Worm (Caenorhabditis elegans): ENCODE results near the gene C06B3.6.

C06B3.6 gene

ce11 chrV:13926398-13926797 is 17.6 kb upstream of the C06B3.6 start, which contains the start of gene srxa-12:
srxa-12 (plus strand) TSS chrV:13926698.
- TF ChIP-seq sea-2 (GFP tag; optimal IDR thresholded peaks at IDR 0.05) (no peak), nfya-1 (tag; optimal IDR thresholded peaks at IDR 0.05; ENCODE audit: insufficient read depth) (no peak), lin-15B (tag; optimal IDR thresholded peaks at IDR 0.05) (no peak), fos-1 (tag; optimal IDR thresholded peaks at IDR 0.05) (no peak), zag-1 (tag; optimal IDR thresholded peaks at IDR 0.05) (no peak), nhr-77 (tag; optimal IDR thresholded peaks at IDR 0.05) (no peak), elt-1 (tag; optimal IDR thresholded peaks at IDR 0.05) (no peak), unc-62 (GFP tag; optimal IDR thresholded peaks at IDR 0.05) (no peak), ztf-4 (tag; optimal IDR thresholded peaks at IDR 0.05) (no peak), nhr-76 (tag; optimal IDR thresholded peaks at IDR 0.05) (no peak), jun-1 (tag; optimal IDR thresholded peaks at IDR 0.05) (no peak), lsy-12 (tag; optimal IDR thresholded peaks at IDR 0.05) (no peak), nhr-11 (tag; optimal IDR thresholded peaks at IDR 0.05) (no peak), daf-12 (tag; optimal IDR thresholded peaks at IDR 0.05) (no peak), fkh-10 (GFP tag; optimal IDR thresholded peaks at IDR 0.05) (no peak), tbx-2 (tag; optimal IDR thresholded peaks at IDR 0.05) (no peak)

- no peak for TF ChIP-seq skn-1 (tag; optimal IDR thresholded peaks at IDR 0.05)
- TF ChIP-seq hmg-11 (tag; optimal IDR thresholded peaks at IDR 0.05): no peak
- no peak for TF ChIP-seq nhr-12 (tag; optimal IDR thresholded peaks at IDR 0.05)
- TF ChIP-seq tbx-2 (tag; optimal IDR thresholded peaks at IDR 0.05): no peak
- no peak for TF ChIP-seq ceh-28 (tag; optimal IDR thresholded peaks at IDR 0.05)
- no peak for TF ChIP-seq nhr-25 (tag; optimal IDR thresholded peaks at IDR 0.05)
- no peak for TF ChIP-seq ceh-9 (tag; optimal IDR thresholded peaks at IDR 0.05)
- no peak for TF ChIP-seq nhr-237 (tag; optimal IDR thresholded peaks at IDR 0.05)
- TF ChIP-seq lsy-12 (tag; optimal IDR thresholded peaks at IDR 0.05): no peak
- no peak for TF ChIP-seq mdl-1 (tag; optimal IDR thresholded peaks at IDR 0.05)
- TF ChIP-seq ceh-16 (tag; optimal IDR thresholded peaks at IDR 0.05): no peak
- no peak for TF ChIP-seq nhr-28 (tag; optimal IDR thresholded peaks at IDR 0.05)
- no peak for TF ChIP-seq pqm-1 (tag; optimal IDR thresholded peaks at IDR 0.05)
- no peak for TF ChIP-seq ztf-4 (tag; optimal IDR thresholded peaks at IDR 0.05)
Measured at ce11 chrV:13923851-13924250, 15.1 kb upstream of the C06B3.6 start, which contains the start of gene srxa-11. srxa-11 (plus strand) TSS chrV:13924151.

- no peak for TF ChIP-seq nhr-11 (tag; optimal IDR thresholded peaks at IDR 0.05)
- TF ChIP-seq nhr-12 (tag; optimal IDR thresholded peaks at IDR 0.05): no peak
- no peak for TF ChIP-seq nhr-43 (tag; optimal IDR thresholded peaks at IDR 0.05; ENCODE audit: poor library complexity, severe bottlenecking)
- TF ChIP-seq mdl-1 (tag; optimal IDR thresholded peaks at IDR 0.05): no peak
- TF ChIP-seq hmg-11 (tag; optimal IDR thresholded peaks at IDR 0.05): no peak
- no peak for TF ChIP-seq mml-1 (tag; optimal IDR thresholded peaks at IDR 0.05)
- no peak for TF ChIP-seq egl-5 (tag; optimal IDR thresholded peaks at IDR 0.05)
- TF ChIP-seq nhr-23 (tag; optimal IDR thresholded peaks at IDR 0.05): no peak
- TF ChIP-seq aly-2 (tag; optimal IDR thresholded peaks at IDR 0.05): no peak
- no peak for TF ChIP-seq nhr-77 (tag; optimal IDR thresholded peaks at IDR 0.05)
- TF ChIP-seq fkh-10 (GFP tag; optimal IDR thresholded peaks at IDR 0.05): no peak
- TF ChIP-seq egl-27 (tag; optimal IDR thresholded peaks at IDR 0.05): no peak
- TF ChIP-seq nhr-28 (tag; optimal IDR thresholded peaks at IDR 0.05): no peak
- TF ChIP-seq eor-1 (tag; optimal IDR thresholded peaks at IDR 0.05): no peak
- no peak for TF ChIP-seq nfya-1 (tag; optimal IDR thresholded peaks at IDR 0.05; ENCODE audit: insufficient read depth)
Measured at ce11 chrV:13920730-13921129, 12.0 kb upstream of the C06B3.6 start, which contains the start of gene srx-42. srx-42 (plus strand) TSS chrV:13921030.

ce11 chrV:13918341-13918740 is 9.6 kb upstream of the C06B3.6 start, which contains the start of gene str-250:
str-250 (plus strand) TSS chrV:13918641.
- TF ChIP-seq ztf-11 (tag; optimal IDR thresholded peaks at IDR 0.05) (no peak), ZK546.5 (tag; optimal IDR thresholded peaks at IDR 0.05) (no peak), unc-62 (GFP tag; optimal IDR thresholded peaks at IDR 0.05) (no peak), pqm-1 (tag; optimal IDR thresholded peaks at IDR 0.05) (no peak), eor-1 (tag; optimal IDR thresholded peaks at IDR 0.05) (no peak), nhr-11 (tag; optimal IDR thresholded peaks at IDR 0.05) (no peak)

ce11 chrV:13916196-13916595 is 7.4 kb upstream of the C06B3.6 start, which contains the start of gene str-252:
str-252 (plus strand) TSS chrV:13916496.
- TF ChIP-seq hmg-11 (tag; optimal IDR thresholded peaks at IDR 0.05) (no peak), pha-4 (tag; optimal IDR thresholded peaks at IDR 0.05) (no peak), nhr-76 (tag; optimal IDR thresholded peaks at IDR 0.05) (no peak), ceh-16 (tag; optimal IDR thresholded peaks at IDR 0.05) (no peak), ceh-28 (tag; optimal IDR thresholded peaks at IDR 0.05) (no peak), lin-39 (tag; optimal IDR thresholded peaks at IDR 0.05) (no peak)
